Worm (Caenorhabditis elegans) whole organism, L4/young adult: ENCODE results near the gene VC5.2.

ENCODE experiments used
- W03F9.2 ChIP-seq: fragments of 150-350 bp; optimal IDR thresholded peaks from 2 replicates; lab custom pipeline; 2014; ENCODE audit warnings: missing biosample characterization, missing genetic modification characterization
- dao-5 ChIP-seq: sonication (generic microtip); optimal IDR thresholded peaks from 2 replicates; lab custom pipeline; 2016; ENCODE audit warnings: missing genotype, missing genetic modification characterization, moderate library complexity, missing compliant biosample characterization
- him-1 ChIP-seq: sonication (generic microtip); optimal IDR thresholded peaks from 2 replicates; lab custom pipeline; 2016; ENCODE audit warnings: missing genotype, missing genetic modification reagents, missing genetic modification characterization, missing compliant biosample characterization

DNA sequence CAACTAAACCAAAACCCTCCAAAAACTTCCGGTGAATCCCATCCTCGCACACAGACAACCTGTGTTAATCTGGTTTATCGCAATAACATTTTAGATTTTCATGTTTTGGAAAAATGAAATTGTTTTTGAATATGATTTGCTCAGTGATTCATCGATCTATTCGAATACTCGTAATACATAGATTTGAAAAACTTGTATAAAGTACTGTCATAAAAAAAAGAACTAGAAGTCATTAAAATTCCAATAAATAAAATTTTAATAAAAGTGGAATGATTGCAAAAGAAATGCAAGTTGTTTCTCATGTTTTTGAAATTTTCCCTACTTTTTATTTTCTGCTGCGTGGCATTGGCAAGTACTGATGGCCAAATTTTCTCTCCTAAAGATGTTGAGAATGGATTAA lies 31.2 kb upstream of the VC5.2 start, which contains the start of gene spig-8:
- TF ChIP-seq him-1 (tag; lab: Kevin White, UChicago): no peak
- TF ChIP-seq W03F9.2 (tag; lab: Kevin White, UChicago): no peak
- TF ChIP-seq dao-5 (tag; lab: Kevin White, UChicago): no peak
